Fruit fly (Drosophila melanogaster) whole organism, embryonic: Measurements from ENCODE around the gene CG2006.
A peak's percentile ranks its signal among the peaks of the same experiment; 100 is the strongest.

Experiments used
- C15 ChIP-seq: fragments of 200-800 bp; sonication (Bioruptor generic); IDR thresholded peaks from 3 replicates; pipeline ENCODE4 v1.3.6; 2022; ENCODE audit warnings: missing biosample characterization, missing genetic modification characterization
- CG10267 ChIP-seq: fragments of 200-800 bp; sonication (Bioruptor generic); optimal IDR thresholded peaks from 2 replicates; lab custom pipeline; 2018; ENCODE audit warnings: missing biosample characterization, mild to moderate bottlenecking, missing genetic modification characterization, moderate library complexity
- CG10959 ChIP-seq: fragments of 200-800 bp; sonication (Bioruptor generic); IDR thresholded peaks from 2 replicates; pipeline ENCODE4 v1.3.6; 2022; ENCODE audit warnings: missing biosample characterization, missing genetic modification characterization
- CG14050 ChIP-seq: fragments of 200-800 bp; sonication (Bioruptor generic); IDR thresholded peaks from 3 replicates; pipeline ENCODE4 v1.3.6; 2022; ENCODE audit warnings: missing biosample characterization, missing genetic modification characterization
- CG1603 ChIP-seq: fragments of 200-800 bp; sonication (Bioruptor generic); optimal IDR thresholded peaks from 2 replicates; lab custom pipeline; 2019; ENCODE audit warnings: missing biosample characterization, mild to moderate bottlenecking, missing genetic modification characterization, moderate library complexity
- CG17359 ChIP-seq: fragments of 200-800 bp; sonication (Bioruptor generic); optimal IDR thresholded peaks from 3 replicates; lab custom pipeline; 2018; ENCODE audit warnings: missing biosample characterization, mild to moderate bottlenecking, missing genetic modification characterization, moderate library complexity
- CG3163 ChIP-seq: fragments of 200-800 bp; sonication (Bioruptor generic); optimal IDR thresholded peaks from 3 replicates; lab custom pipeline; 2016; ENCODE audit warnings: missing biosample characterization, missing genetic modification characterization
- CG32772 ChIP-seq: fragments of 200-800 bp; sonication (Bioruptor generic); IDR thresholded peaks from 2 replicates; pipeline ENCODE4 v1.3.6; 2022; ENCODE audit warnings: missing biosample characterization, missing genetic modification characterization
- CG3726 ChIP-seq: fragments of 200-800 bp; sonication (Bioruptor generic); IDR thresholded peaks from 3 replicates; pipeline ENCODE4, ENCODE4 v1.3.6; 2022; ENCODE audit warnings: missing biosample characterization, missing genetic modification characterization
- CG3995 ChIP-seq: fragments of 200-800 bp; sonication (Bioruptor generic); optimal IDR thresholded peaks from 3 replicates; lab custom pipeline; 2016; ENCODE audit warnings: missing biosample characterization, missing genetic modification characterization
- CG4328 ChIP-seq: fragments of 200-800 bp; sonication (Bioruptor generic); optimal IDR thresholded peaks from 3 replicates; lab custom pipeline; 2017; ENCODE audit warnings: missing biosample characterization, missing genetic modification reagents, missing genetic modification characterization
- CG7271 ChIP-seq: fragments of 200-800 bp; sonication (Bioruptor generic); optimal IDR thresholded peaks from 2 replicates; lab custom pipeline; 2018; ENCODE audit warnings: missing biosample characterization, mild to moderate bottlenecking, missing genetic modification characterization, moderate library complexity
- CG8359 ChIP-seq: fragments of 200-800 bp; sonication (Bioruptor generic); optimal IDR thresholded peaks from 2 replicates; lab custom pipeline; 2017; ENCODE audit warnings: missing biosample characterization, mild to moderate bottlenecking, missing genetic modification characterization, borderline replicate concordance
- CG8924 ChIP-seq: fragments of 200-800 bp; optimal IDR thresholded peaks from 3 replicates; lab custom pipeline; 2019; ENCODE audit warnings: missing biosample characterization, mild to moderate bottlenecking, missing genetic modification characterization, moderate library complexity
- CG9727 ChIP-seq: fragments of 200-800 bp; sonication (Bioruptor generic); optimal IDR thresholded peaks from 3 replicates; lab custom pipeline; 2017; ENCODE audit warnings: missing biosample characterization, mild to moderate bottlenecking, missing genetic modification characterization
- CG9797 ChIP-seq: fragments of 200-800 bp; sonication (Bioruptor generic); optimal IDR thresholded peaks from 3 replicates; lab custom pipeline; 2018; ENCODE audit warnings: missing biosample characterization, mild to moderate bottlenecking, missing genetic modification characterization
- CkIIα-i1 ChIP-seq: fragments of 200-800 bp; sonication (Bioruptor generic); IDR thresholded peaks from 2 replicates; pipeline ENCODE4 v1.3.6; 2022; ENCODE audit warnings: missing biosample characterization, missing genetic modification characterization
- D19B ChIP-seq: fragments of 200-800 bp; sonication (Bioruptor generic); optimal IDR thresholded peaks from 2 replicates; lab custom pipeline; 2017; ENCODE audit warnings: missing biosample characterization, mild to moderate bottlenecking, missing genetic modification characterization
- Dfd ChIP-seq, 2 experiments: fragments of >200 bp; optimal IDR thresholded peaks; 2 replicates each; lab custom pipeline; 2017; ENCODE audit warnings: missing biosample characterization in 2 of 2, missing genetic modification characterization in 2 of 2
- Dp ChIP-seq: fragments of 200-800 bp; sonication (Bioruptor generic); optimal IDR thresholded peaks from 2 replicates; lab custom pipeline; 2018; ENCODE audit warnings: missing biosample characterization, mild to moderate bottlenecking, missing genetic modification characterization, moderate library complexity
- HHEX ChIP-seq: fragments of 200-800 bp; sonication (Bioruptor generic); optimal IDR thresholded peaks from 3 replicates; lab custom pipeline; 2017; ENCODE audit warnings: missing biosample characterization, mild to moderate bottlenecking, missing genetic modification characterization, missing genetic modification reagents
- Hmx ChIP-seq: fragments of 200-800 bp; sonication (Bioruptor generic); optimal IDR thresholded peaks from 2 replicates; lab custom pipeline; 2016; ENCODE audit warnings: missing biosample characterization, missing genetic modification characterization
- Jarid2 ChIP-seq: fragments of 200-800 bp; sonication (Bioruptor generic); optimal IDR thresholded peaks from 3 replicates; lab custom pipeline; 2017; ENCODE audit warnings: mild to moderate bottlenecking, missing biosample characterization, missing genetic modification reagents, missing genetic modification characterization
- Kr ChIP-seq: fragments of 200-800 bp; sonication (Bioruptor generic); optimal IDR thresholded peaks from 2 replicates; lab custom pipeline; 2017; ENCODE audit warnings: missing biosample characterization, mild to moderate bottlenecking, missing genetic modification characterization
- MBD-R2 ChIP-seq: fragments of 200-800 bp; sonication (Bioruptor generic); IDR thresholded peaks from 2 replicates; pipeline ENCODE4 v1.3.6; 2022; ENCODE audit warnings: missing biosample characterization, missing genetic modification characterization
- Meics ChIP-seq: fragments of 200-800 bp; sonication (Bioruptor generic); optimal IDR thresholded peaks from 2 replicates; lab custom pipeline; 2017; ENCODE audit warnings: missing biosample characterization, mild to moderate bottlenecking, missing genetic modification characterization
- Mes4 ChIP-seq: fragments of 200-800 bp; sonication (Bioruptor generic); optimal IDR thresholded peaks from 2 replicates; lab custom pipeline; 2016; ENCODE audit warnings: missing biosample characterization, missing genetic modification characterization
- Ptx1 ChIP-seq: fragments of 200-800 bp; sonication (Bioruptor generic); IDR thresholded peaks from 2 replicates; pipeline ENCODE4 v1.3.6; 2022; ENCODE audit warnings: missing biosample characterization, missing genetic modification characterization
- ato ChIP-seq: fragments of 200-800 bp; sonication (Bioruptor generic); IDR thresholded peaks from 2 replicates; pipeline ENCODE4 v1.3.6; 2022; ENCODE audit warnings: missing biosample characterization, missing genetic modification characterization; ENCODE audit not compliant: partially characterized antibody
- bigmax ChIP-seq: fragments of 200-800 bp; sonication (Bioruptor generic); optimal IDR thresholded peaks from 2 replicates; lab custom pipeline; 2018; ENCODE audit warnings: missing biosample characterization, mild to moderate bottlenecking, missing genetic modification characterization
- chm ChIP-seq: fragments of 200-800 bp; sonication (Bioruptor generic); IDR thresholded peaks from 2 replicates; pipeline ENCODE4 v1.3.6; 2022; ENCODE audit warnings: missing biosample characterization, missing genetic modification characterization
- eyg ChIP-seq: fragments of 200-800 bp; sonication (Bioruptor generic); optimal IDR thresholded peaks from 3 replicates; lab custom pipeline; 2016; ENCODE audit warnings: missing biosample characterization, missing genetic modification characterization
- fd102C ChIP-seq: fragments of 200-800 bp; sonication (Bioruptor generic); optimal IDR thresholded peaks from 2 replicates; lab custom pipeline; 2018; ENCODE audit warnings: missing biosample characterization, mild to moderate bottlenecking, missing genetic modification characterization, moderate library complexity
- fd3F ChIP-seq: fragments of 200-800 bp; sonication (Bioruptor generic); optimal IDR thresholded peaks from 2 replicates; lab custom pipeline; 2018; ENCODE audit warnings: missing biosample characterization, mild to moderate bottlenecking, missing genetic modification characterization, moderate library complexity
- grn ChIP-seq: fragments of 200-800 bp; sonication (Bioruptor generic); optimal IDR thresholded peaks from 3 replicates; lab custom pipeline; 2017; ENCODE audit warnings: missing biosample characterization, missing genetic modification characterization
- gro ChIP-seq: fragments of 200-800 bp; sonication (Bioruptor generic); optimal IDR thresholded peaks from 2 replicates; lab custom pipeline; 2016; ENCODE audit warnings: missing biosample characterization, missing genetic modification characterization
- gsb ChIP-seq: fragments of 200-800 bp; sonication (Bioruptor generic); IDR thresholded peaks from 2 replicates; pipeline ENCODE4 v1.3.6; 2022; ENCODE audit warnings: missing biosample characterization, missing genetic modification characterization
- gt ChIP-seq: fragments of 200-800 bp; sonication (Bioruptor generic); IDR thresholded peaks from 2 replicates; pipeline ENCODE4 v1.3.6; 2022; ENCODE audit warnings: missing biosample characterization, missing genetic modification characterization
- h ChIP-seq: fragments of >200 bp; optimal IDR thresholded peaks from 2 replicates; lab custom pipeline; 2017
- knrl ChIP-seq: fragments of 200-800 bp; sonication (Bioruptor generic); IDR thresholded peaks from 3 replicates; pipeline ENCODE4 v1.3.6; 2022; ENCODE audit warnings: missing biosample characterization, missing genetic modification characterization; ENCODE audit not compliant: partially characterized antibody
- prd ChIP-seq, 3 experiments: fragments of >200 bp in 2 of 3; fragments of 200-800 bp in 1 of 3; sonication (Bioruptor generic) in 1 of 3; optimal IDR thresholded peaks in 2 of 3; IDR thresholded peaks in 1 of 3; 2 replicates in 2 of 3; 3 replicates in 1 of 3; pipeline versions ENCODE4 v1.3.6 to Lab custom; 2017 to 2022; ENCODE audit warnings: missing biosample characterization in 1 of 3, missing genetic modification characterization in 1 of 3
- ro ChIP-seq: fragments of 200-800 bp; sonication (Bioruptor generic); IDR thresholded peaks from 2 replicates; pipeline ENCODE4 v1.3.6; 2022; ENCODE audit warnings: missing biosample characterization, missing genetic modification characterization
- slou ChIP-seq: fragments of 200-800 bp; sonication (Bioruptor generic); optimal IDR thresholded peaks from 3 replicates; lab custom pipeline; 2016; ENCODE audit warnings: missing biosample characterization, missing genetic modification characterization
- ssp ChIP-seq: fragments of 200-800 bp; sonication (Bioruptor generic); IDR thresholded peaks from 2 replicates; pipeline ENCODE4 v1.3.6; 2022; ENCODE audit warnings: missing biosample characterization, missing genetic modification characterization
- stc ChIP-seq: fragments of 200-800 bp; sonication (Bioruptor generic); IDR thresholded peaks from 2 replicates; pipeline ENCODE4 v1.3.6; 2022; ENCODE audit warnings: missing biosample characterization, missing genetic modification characterization
- trem ChIP-seq: fragments of 200-800 bp; optimal IDR thresholded peaks from 3 replicates; lab custom pipeline; 2019; ENCODE audit warnings: missing biosample characterization, mild to moderate bottlenecking, missing genetic modification characterization, moderate library complexity
- tup ChIP-seq: fragments of 200-800 bp; sonication (Bioruptor generic); optimal IDR thresholded peaks from 2 replicates; lab custom pipeline; 2016; ENCODE audit warnings: missing biosample characterization, mild to moderate bottlenecking, missing genetic modification characterization, moderate library complexity
- unpg ChIP-seq: fragments of 200-800 bp; sonication (Bioruptor generic); optimal IDR thresholded peaks from 3 replicates; lab custom pipeline; 2018; ENCODE audit warnings: missing biosample characterization, mild to moderate bottlenecking, missing genetic modification characterization, moderate library complexity
- vfl ChIP-seq: fragments of 200-800 bp; sonication (Bioruptor generic); optimal IDR thresholded peaks from 2 replicates; lab custom pipeline; 2016; ENCODE audit warnings: missing biosample characterization, missing genetic modification characterization
- zf30C ChIP-seq: fragments of 200-800 bp; sonication (Bioruptor generic); optimal IDR thresholded peaks from 3 replicates; lab custom pipeline; 2018; ENCODE audit warnings: missing biosample characterization, mild to moderate bottlenecking, missing genetic modification characterization
- zfh1 ChIP-seq: fragments of 200-800 bp; sonication (Bioruptor generic); IDR thresholded peaks from 3 replicates; pipeline ENCODE4 v1.3.6; 2022; ENCODE audit warnings: missing biosample characterization, missing genetic modification characterization

CG2006 gene

DNA sequence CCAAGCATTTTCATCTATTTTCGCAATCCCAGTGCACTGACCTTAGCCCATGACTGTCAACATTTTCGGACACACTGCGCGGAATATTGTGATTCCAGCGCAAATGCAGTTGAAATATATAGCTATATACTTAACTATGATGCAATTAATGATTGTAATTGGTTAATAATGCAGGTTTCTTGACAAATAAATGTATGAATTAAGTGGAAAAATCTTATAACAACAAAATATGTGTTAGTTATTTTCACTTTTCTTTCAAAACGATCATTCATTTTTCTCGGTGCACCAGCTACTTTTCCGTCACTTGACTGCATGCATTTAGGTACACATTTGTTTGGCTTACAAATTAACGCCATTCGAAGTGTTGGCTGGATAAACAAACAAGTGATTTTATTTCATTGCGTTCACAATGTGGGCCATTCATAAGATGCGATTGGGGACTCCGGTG is 30.6 kb upstream of the CG2006 start (continued):
- TF ChIP-seq Kr (GFP tag; lab: Kevin White, UChicago) (peak; percentile 39), HHEX (GFP tag; lab: Kevin White, UChicago) (peak; percentile 15), Jarid2 (GFP tag; lab: Kevin White, UChicago) (peak; percentile 4), CG4328 (GFP tag; lab: Kevin White, UChicago) (no peak), CG10959 (GFP tag; lab: Robert Waterston, UW) (no peak), prd (optimal IDR thresholded peaks at IDR 0.05; lab: Kevin White, UChicago) (no peak), prd (GFP tag; IDR thresholded peaks at IDR 0.05; lab: Robert Waterston, UW) (peak; percentile 67; the same call in 2 of the 3 replicates), Ptx1 (GFP tag; lab: Robert Waterston, UW) (peak; percentile 30; the same call in 1 of the 2 replicates), vfl (no peak), Dfd (GFP tag; optimal IDR thresholded peaks at IDR 0.05; lab: Kevin White, UChicago) (no peak), gro (GFP tag; lab: Kevin White, UChicago) (no peak), ro (GFP tag; lab: Robert Waterston, UW) (no peak), grn (GFP tag; lab: Kevin White, UChicago) (no peak), fd3F (GFP tag; lab: Kevin White, UChicago) (no peak), Mes4 (GFP tag; lab: Kevin White, UChicago) (peak; percentile 47), Meics (GFP tag; lab: Kevin White, UChicago) (no peak), Hmx (GFP tag; lab: Kevin White, UChicago) (no peak), D19B (no peak), eyg (GFP tag; lab: Kevin White, UChicago) (peak; percentile 35), Dp (GFP tag; lab: Kevin White, UChicago) (no peak), CG10267 (tag; lab: Kevin White, UChicago) (peak; percentile 36), CG17359 (tag; lab: Kevin White, UChicago) (peak; percentile 55), stc (GFP tag; lab: Robert Waterston, UW) (no peak; the same call in 1 of the 2 replicates), ssp (peak; percentile 16; the same call in 1 of the 2 replicates), CG7271 (tag; lab: Kevin White, UChicago) (peak; percentile 57), slou (GFP tag; lab: Kevin White, UChicago) (no peak), zfh1 (GFP tag; lab: Robert Waterston, UW) (peak; percentile 49; the same call in 1 of the 3 replicates), knrl (GFP tag; lab: Robert Waterston, UW) (no peak), CG14050 (GFP tag; lab: Robert Waterston, UW) (no peak), fd102C (GFP tag; lab: Kevin White, UChicago) (no peak), CG8924 (peak; percentile 45), MBD-R2 (GFP tag; lab: Robert Waterston, UW) (no peak), CkIIα-i1 (GFP tag; lab: Robert Waterston, UW) (no peak), gt (no peak), unpg (GFP tag; lab: Kevin White, UChicago) (peak; percentile 71), tup (GFP tag; lab: Kevin White, UChicago) (no peak), bigmax (GFP tag; lab: Kevin White, UChicago) (no peak), CG1603 (tag; lab: Kevin White, UChicago) (peak; percentile 82), chm (GFP tag; lab: Robert Waterston, UW) (no peak), zf30C (GFP tag; lab: Kevin White, UChicago) (peak; percentile 71), CG9797 (GFP tag; lab: Kevin White, UChicago) (no peak), CG9727 (GFP tag; lab: Kevin White, UChicago) (peak; percentile 56), CG3163 (GFP tag; lab: Kevin White, UChicago) (peak; percentile 1), CG3995 (no peak), trem (peak; percentile 26), C15 (no peak), gsb (GFP tag; lab: Robert Waterston, UW) (no peak), CG32772 (GFP tag; lab: Robert Waterston, UW) (no peak), ato (no peak), CG8359 (GFP tag; lab: Kevin White, UChicago) (peak; percentile 17), CG3726 (GFP tag; lab: Robert Waterston, UW) (no peak), h (lab: Kevin White, UChicago) (no peak)
